Fruit fly (Drosophila melanogaster): Measurements from ENCODE around the gene CG10300.

DNA sequence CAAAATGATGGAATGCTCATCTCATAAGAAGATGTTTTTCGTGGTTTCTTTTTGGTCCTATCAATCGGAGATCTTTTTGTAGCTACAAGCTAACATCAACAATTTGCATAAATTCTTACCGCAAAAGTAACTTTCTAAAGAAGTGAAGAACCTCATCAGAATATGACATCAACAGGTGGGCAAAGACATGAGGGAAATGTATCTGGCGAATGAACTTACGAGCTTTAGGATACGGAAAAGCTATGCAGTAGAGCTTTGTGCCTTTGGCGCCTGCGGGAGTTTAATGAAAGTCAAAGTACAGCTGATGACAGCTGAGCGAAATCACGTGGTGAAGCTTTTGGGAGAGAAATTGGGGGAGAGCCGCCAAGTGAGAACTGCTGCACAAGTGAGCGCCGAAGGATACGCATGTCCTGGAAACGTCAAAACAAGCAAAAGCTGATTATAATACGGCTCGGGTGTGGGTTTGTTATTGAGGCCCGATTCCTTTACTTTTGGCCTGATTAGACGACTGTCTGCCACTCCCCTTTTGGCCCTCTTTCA is 44.6 kb upstream of the CG10300 start:
- TF ChIP-seq psq (optimal IDR thresholded peaks at IDR 0.05), result no peak
- no peak for TF ChIP-seq pan (optimal IDR thresholded peaks at IDR 0.05)
- TF ChIP-seq Dll (optimal IDR thresholded peaks at IDR 0.05), result no peak
- no peak for TF ChIP-seq usp (GFP tag; optimal IDR thresholded peaks at IDR 0.05)
- TF ChIP-seq EcR (GFP tag; optimal IDR thresholded peaks at IDR 0.05), result no peak

Data from whole organism.